Worm (Caenorhabditis elegans) whole organism, L1 larva: ENCODE results near the gene F17E9.2.
A peak's percentile ranks its signal among the peaks of the same experiment; 100 is the strongest.

Experiments used
- C04F5.9 ChIP-seq: sonication (generic microtip); optimal IDR thresholded peaks from 2 replicates; lab custom pipeline; 2016; ENCODE audit warnings: missing genetic modification characterization, missing compliant biosample characterization
- Y116A8C.19 ChIP-seq: sonication (generic microtip); optimal IDR thresholded peaks from 2 replicates; lab custom pipeline; 2016; ENCODE audit warnings: missing compliant biosample characterization, missing genetic modification characterization, borderline replicate concordance
- aha-1 ChIP-seq: fragments of 150-350 bp; optimal IDR thresholded peaks from 2 replicates; lab custom pipeline; 2014; ENCODE audit warnings: missing biosample characterization, missing genetic modification characterization
- ama-1 ChIP-seq: fragments of 150-350 bp; optimal IDR thresholded peaks from 2 replicates; lab custom pipeline; 2014
- ceh-63 ChIP-seq: fragments of 200-800 bp; sonication (Bioruptor generic); optimal IDR thresholded peaks from 2 replicates; lab custom pipeline; 2018; ENCODE audit warnings: mild to moderate bottlenecking, missing genetic modification characterization, missing compliant biosample characterization
- ceh-8 ChIP-seq: fragments of 200-800 bp; sonication (Bioruptor generic); optimal IDR thresholded peaks from 2 replicates; lab custom pipeline; 2018; ENCODE audit warnings: mild to moderate bottlenecking, missing genetic modification characterization, moderate library complexity, missing compliant biosample characterization
- ceh-88 ChIP-seq: fragments of 200-800 bp; sonication (Bioruptor generic); IDR thresholded peaks from 2 replicates; pipeline ENCODE4 v1.3.6; 2022; ENCODE audit warnings: missing genetic modification characterization, missing compliant biosample characterization
- efl-1 ChIP-seq, 4 experiments: fragments of 150-350 bp; optimal IDR thresholded peaks in 3 of 4; peaks in 1 of 4; 1 replicate in 1 of 4; 2 replicates in 3 of 4; lab custom pipeline; 2014; ENCODE audit warnings: missing biosample characterization in 2 of 4, missing genetic modification characterization in 2 of 4, missing genetic modification reagents in 2 of 4
- egl-27 ChIP-seq, 2 experiments: fragments of 150-350 bp in 1 of 2; sonication (generic microtip); optimal IDR thresholded peaks; 3 replicates each; lab custom pipeline; 2017 to 2018; ENCODE audit warnings: missing biosample characterization in 2 of 2, missing genetic modification characterization in 2 of 2, missing genetic modification reagents in 2 of 2
- elt-2 ChIP-seq: sonication (generic microtip); optimal IDR thresholded peaks from 2 replicates; lab custom pipeline; 2016; ENCODE audit warnings: missing genetic modification characterization, mild to moderate bottlenecking, inconsistent platforms, missing compliant biosample characterization, missing genetic modification reagents
- fkh-10 ChIP-seq: sonication (generic microtip); optimal IDR thresholded peaks from 2 replicates; lab custom pipeline; 2017; ENCODE audit warnings: missing biosample characterization, missing genetic modification reagents, missing genetic modification characterization
- fkh-4 ChIP-seq: sonication (generic microtip); optimal IDR thresholded peaks from 2 replicates; lab custom pipeline; 2016; ENCODE audit warnings: missing compliant biosample characterization, missing genetic modification characterization, borderline replicate concordance
- fkh-8 ChIP-seq: sonication (generic microtip); optimal IDR thresholded peaks from 2 replicates; lab custom pipeline; 2016; ENCODE audit warnings: mild to moderate bottlenecking, missing genetic modification characterization, missing compliant biosample characterization
- irx-1 ChIP-seq: sonication (generic microtip); optimal IDR thresholded peaks from 2 replicates; lab custom pipeline; 2016; ENCODE audit warnings: missing genetic modification characterization, missing compliant biosample characterization
- jun-1 ChIP-seq: fragments of 150-350 bp; optimal IDR thresholded peaks from 2 replicates; lab custom pipeline; 2014; ENCODE audit warnings: missing biosample characterization, missing genetic modification reagents, missing genetic modification characterization
- lin-13 ChIP-seq: fragments of 150-350 bp; optimal IDR thresholded peaks from 2 replicates; lab custom pipeline; 2014; ENCODE audit warnings: missing biosample characterization, missing genetic modification reagents, missing genetic modification characterization
- lin-35 ChIP-seq, 2 experiments: fragments of 150-350 bp; optimal IDR thresholded peaks; 2 replicates each; lab custom pipeline; 2014; ENCODE audit warnings: missing biosample characterization in 2 of 2, missing genetic modification characterization in 2 of 2, missing genetic modification reagents in 2 of 2
- lin-39 ChIP-seq: fragments of 150-350 bp; optimal IDR thresholded peaks from 2 replicates; lab custom pipeline; 2014; ENCODE audit warnings: missing biosample characterization, missing genetic modification reagents, missing genetic modification characterization
- lir-3 ChIP-seq: sonication (generic microtip); optimal IDR thresholded peaks from 2 replicates; lab custom pipeline; 2016; ENCODE audit warnings: mild to moderate bottlenecking, missing genetic modification characterization, moderate library complexity, missing compliant biosample characterization; ENCODE audit not compliant: poor library complexity
- lsy-2 ChIP-seq, 2 experiments: fragments of 150-350 bp; optimal IDR thresholded peaks; 2 replicates each; lab custom pipeline; 2014; ENCODE audit warnings: missing biosample characterization in 2 of 2, missing genetic modification characterization in 2 of 2
- mef-2 ChIP-seq: fragments of 150-350 bp; optimal IDR thresholded peaks from 2 replicates; lab custom pipeline; 2014; ENCODE audit warnings: missing biosample characterization, missing genetic modification characterization
- nhr-11 ChIP-seq: fragments of 150-350 bp; optimal IDR thresholded peaks from 2 replicates; lab custom pipeline; 2014; ENCODE audit warnings: missing biosample characterization, missing genetic modification characterization
- nhr-12 ChIP-seq: sonication (generic microtip); optimal IDR thresholded peaks from 2 replicates; lab custom pipeline; 2017; ENCODE audit warnings: missing biosample characterization, missing genetic modification characterization
- nhr-28 ChIP-seq: fragments of 150-350 bp; optimal IDR thresholded peaks from 2 replicates; lab custom pipeline; 2014; ENCODE audit warnings: missing biosample characterization, missing genetic modification characterization
- nhr-47 ChIP-seq: sonication (generic microtip); optimal IDR thresholded peaks from 2 replicates; lab custom pipeline; 2016; ENCODE audit warnings: mild to moderate bottlenecking, missing genetic modification characterization, moderate library complexity, missing compliant biosample characterization
- nhr-77 ChIP-seq: fragments of 150-350 bp; optimal IDR thresholded peaks from 2 replicates; lab custom pipeline; 2014; ENCODE audit warnings: missing biosample characterization, missing genetic modification characterization
- nhr-85 ChIP-seq: sonication (generic microtip); peaks from one replicate; lab custom pipeline; 2016; ENCODE audit warnings: missing genetic modification characterization, inconsistent platforms, missing compliant biosample characterization
- nhr-90 ChIP-seq: sonication (generic microtip); optimal IDR thresholded peaks from 2 replicates; lab custom pipeline; 2016; ENCODE audit warnings: mild to moderate bottlenecking, missing genetic modification characterization, missing compliant biosample characterization; ENCODE audit not compliant: poor library complexity
- pag-3 ChIP-seq: sonication (generic microtip); optimal IDR thresholded peaks from 2 replicates; lab custom pipeline; 2017; ENCODE audit warnings: missing genetic modification characterization, mild to moderate bottlenecking, missing compliant biosample characterization, antibody characterized with exemption, borderline replicate concordance; ENCODE audit not compliant: insufficient read depth
- pqm-1 ChIP-seq: sonication (generic microtip); optimal IDR thresholded peaks from 3 replicates; lab custom pipeline; 2017; ENCODE audit warnings: missing biosample characterization, missing genetic modification characterization
- rnt-1 ChIP-seq: sonication (generic microtip); optimal IDR thresholded peaks from 2 replicates; lab custom pipeline; 2016; ENCODE audit warnings: mild to moderate bottlenecking, missing genetic modification characterization, moderate library complexity, missing compliant biosample characterization
- snpc-4 ChIP-seq: fragments of 150-350 bp; optimal IDR thresholded peaks from 2 replicates; lab custom pipeline; 2014; ENCODE audit warnings: missing biosample characterization, missing genetic modification characterization
- sox-4 ChIP-seq: sonication (generic microtip); optimal IDR thresholded peaks from 2 replicates; lab custom pipeline; 2016; ENCODE audit warnings: missing genetic modification characterization, missing compliant biosample characterization
- unc-30 ChIP-seq: sonication (generic microtip); optimal IDR thresholded peaks from 2 replicates; lab custom pipeline; 2017; ENCODE audit warnings: missing biosample characterization, missing genetic modification characterization
- unc-62 ChIP-seq: fragments of 150-350 bp; optimal IDR thresholded peaks from 2 replicates; lab custom pipeline; 2014; ENCODE audit warnings: missing biosample characterization, missing genetic modification reagents, missing genetic modification characterization
- vab-15 ChIP-seq: sonication (generic microtip); optimal IDR thresholded peaks from 2 replicates; lab custom pipeline; 2017; ENCODE audit warnings: missing genotype, mild to moderate bottlenecking, missing genetic modification characterization, missing compliant biosample characterization
- xbp-1 ChIP-seq: sonication (generic microtip); optimal IDR thresholded peaks from 2 replicates; lab custom pipeline; 2016; ENCODE audit warnings: missing genetic modification characterization, missing compliant biosample characterization
- zag-1 ChIP-seq: fragments of 150-350 bp; optimal IDR thresholded peaks from 2 replicates; lab custom pipeline; 2014; ENCODE audit warnings: missing biosample characterization, missing genetic modification characterization
- zip-4 ChIP-seq: fragments of 200-800 bp; sonication (Bioruptor generic); optimal IDR thresholded peaks from 2 replicates; lab custom pipeline; 2018; ENCODE audit warnings: mild to moderate bottlenecking, missing genetic modification characterization, moderate library complexity, missing compliant biosample characterization

F17E9.2 gene

DNA sequence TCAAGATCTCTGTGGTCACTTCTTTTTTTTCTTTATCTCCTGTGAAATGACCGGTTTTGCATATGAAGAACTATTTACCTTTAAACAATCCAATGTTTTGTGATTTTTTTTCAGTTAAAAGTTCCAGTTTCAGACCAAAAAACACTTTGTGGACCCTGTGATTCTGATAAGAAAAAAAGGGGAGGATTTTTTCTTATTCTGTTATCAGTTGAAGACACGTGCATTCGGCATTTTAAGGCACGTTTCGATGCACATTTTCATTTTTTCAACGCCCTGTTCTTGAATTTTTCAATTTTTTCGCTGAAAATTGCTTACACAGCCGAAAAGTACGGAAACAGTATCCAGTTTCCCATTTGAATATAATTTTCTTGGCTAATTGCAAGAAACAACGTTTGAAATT is 10.6 kb downstream of the F17E9.2 start, which contains the start of gene aagr-1:
TSS of gene aagr-1 (plus strand) at position 227 of the 400 bp plus-strand sequence.
- TF ChIP-seq lin-35 (GFP tag; optimal IDR thresholded peaks at IDR 0.05; lab: Kevin White, UChicago) (peak in 1 of 2 experiments; percentile 5), elt-2 (tag; lab: Kevin White, UChicago) (peak; percentile 67), efl-1 (optimal IDR thresholded peaks at IDR 0.05; lab: Kevin White, UChicago) (no peak), efl-1 (GFP tag; optimal IDR thresholded peaks at IDR 0.05 in 1 of 2; lab: Kevin White, UChicago) (no peak)

- TF ChIP-seq irx-1 (no peak), snpc-4 (tag; lab: Kevin White, UChicago) (no peak), fkh-8 (tag; lab: Kevin White, UChicago) (no peak), unc-30 (no peak), zag-1 (tag; lab: Kevin White, UChicago) (no peak), sox-4 (tag; lab: Kevin White, UChicago) (no peak), jun-1 (tag; lab: Kevin White, UChicago) (no peak), zip-4 (GFP tag; lab: Kevin White, UChicago) (no peak), vab-15 (no peak), Y116A8C.19 (tag; lab: Kevin White, UChicago) (no peak), pqm-1 (tag; lab: Kevin White, UChicago) (no peak), ceh-8 (no peak), nhr-11 (tag; lab: Kevin White, UChicago) (no peak), nhr-47 (tag; lab: Kevin White, UChicago) (no peak), nhr-28 (tag; lab: Kevin White, UChicago) (no peak), lir-3 (tag; lab: Kevin White, UChicago) (no peak), nhr-85 (no peak), nhr-12 (tag; lab: Kevin White, UChicago) (no peak)
These were observed 12.2 kb downstream of the F17E9.2 start for ce11 chrIV:8367887-8368286.

ce11 chrIV:8369135-8369534 is 13.4 kb downstream of the F17E9.2 start, which contains the start of gene D2096.6:
Gene D2096.6 (minus strand): TSS chrIV:8369235.
- TF ChIP-seq unc-62 (GFP tag; lab: Kevin White, UChicago) (no peak), pag-3 (no peak), egl-27 (tag; optimal IDR thresholded peaks at IDR 0.05; lab: Kevin White, UChicago) (no peak), ceh-63 (GFP tag; lab: Kevin White, UChicago) (no peak), nhr-12 (tag; lab: Kevin White, UChicago) (no peak), fkh-10 (GFP tag; lab: Kevin White, UChicago) (no peak), nhr-77 (no peak), ama-1 (lab: Kevin White, UChicago) (no peak), lin-13 (no peak), aha-1 (tag; lab: Kevin White, UChicago) (no peak), lin-39 (tag; lab: Kevin White, UChicago) (no peak), ceh-88 (no peak), fkh-4 (no peak), mef-2 (no peak), lir-3 (tag; lab: Kevin White, UChicago) (no peak), nhr-90 (tag; lab: Kevin White, UChicago) (no peak), lsy-2 (tag; optimal IDR thresholded peaks at IDR 0.05; lab: Kevin White, UChicago) (no peak), xbp-1 (no peak), C04F5.9 (tag; lab: Kevin White, UChicago) (no peak), rnt-1 (tag; lab: Kevin White, UChicago) (no peak)
- TF ChIP-seq, all 84 proteins: peak for 0
